Fruit fly (Drosophila melanogaster) whole organism, embryonic: Measurements from ENCODE around the gene Rabex-5.

Source experiments
- Atf3 ChIP-seq: fragments of 200-800 bp; sonication (Bioruptor generic); optimal IDR thresholded peaks from 3 replicates; lab custom pipeline; 2016; ENCODE audit warnings: missing biosample characterization, missing genetic modification characterization
- CG1024 ChIP-seq: fragments of 200-800 bp; sonication (Bioruptor generic); IDR thresholded peaks from 2 replicates; pipeline ENCODE4 v1.3.6; 2022; ENCODE audit warnings: missing biosample characterization, missing genetic modification characterization
- CG11560 ChIP-seq: fragments of 200-800 bp; sonication (Bioruptor generic); IDR thresholded peaks from 3 replicates; pipeline ENCODE4 v1.3.6; 2022; ENCODE audit warnings: missing biosample characterization, missing genetic modification characterization
- CG13287 ChIP-seq: fragments of 200-800 bp; sonication (Bioruptor generic); IDR thresholded peaks from 2 replicates; pipeline ENCODE4 v1.3.6; 2022; ENCODE audit warnings: missing biosample characterization, missing genetic modification characterization; ENCODE audit not compliant: partially characterized antibody
- CG14710 ChIP-seq: fragments of 200-800 bp; sonication (Bioruptor generic); optimal IDR thresholded peaks from 3 replicates; lab custom pipeline; 2019; ENCODE audit warnings: missing biosample characterization, mild to moderate bottlenecking, missing genetic modification characterization, moderate library complexity
- CG16815 ChIP-seq: fragments of 200-800 bp; sonication (Bioruptor generic); optimal IDR thresholded peaks from 3 replicates; lab custom pipeline; 2017; ENCODE audit warnings: missing biosample characterization, mild to moderate bottlenecking, missing genetic modification characterization
- CG18011 ChIP-seq: fragments of 200-800 bp; sonication (Bioruptor generic); optimal IDR thresholded peaks from 2 replicates; lab custom pipeline; 2017; ENCODE audit warnings: missing biosample characterization, missing genetic modification characterization, mild to moderate bottlenecking, moderate library complexity, missing genotype
- CG18262 ChIP-seq: fragments of 200-800 bp; optimal IDR thresholded peaks from 3 replicates; lab custom pipeline; 2019; ENCODE audit warnings: missing biosample characterization, mild to moderate bottlenecking, missing genetic modification characterization, moderate library complexity
- CG3407 ChIP-seq: fragments of 200-800 bp; sonication (Bioruptor generic); optimal IDR thresholded peaks from 2 replicates; lab custom pipeline; 2018; ENCODE audit warnings: missing biosample characterization, mild to moderate bottlenecking, missing genetic modification characterization
- CG3995 ChIP-seq: fragments of 200-800 bp; sonication (Bioruptor generic); optimal IDR thresholded peaks from 3 replicates; lab custom pipeline; 2016; ENCODE audit warnings: missing biosample characterization, missing genetic modification characterization
- CG4404 ChIP-seq: fragments of 200-800 bp; sonication (Bioruptor generic); IDR thresholded peaks from 2 replicates; pipeline ENCODE4 v1.3.6; 2022; ENCODE audit warnings: missing biosample characterization, missing genetic modification characterization
- CG4424 ChIP-seq: fragments of 200-800 bp; sonication (Bioruptor generic); optimal IDR thresholded peaks from 3 replicates; lab custom pipeline; 2016; ENCODE audit warnings: missing biosample characterization, missing genetic modification characterization
- CG4820 ChIP-seq: fragments of 200-800 bp; sonication (Bioruptor generic); optimal IDR thresholded peaks from 3 replicates; lab custom pipeline; 2016; ENCODE audit warnings: missing biosample characterization, missing genetic modification characterization
- CG6683 ChIP-seq: fragments of 200-800 bp; sonication (Bioruptor generic); optimal IDR thresholded peaks from 2 replicates; lab custom pipeline; 2017; ENCODE audit warnings: missing biosample characterization, mild to moderate bottlenecking, missing genetic modification characterization, missing genetic modification reagents
- CG8388 ChIP-seq: fragments of 200-800 bp; sonication (Bioruptor generic); optimal IDR thresholded peaks from 2 replicates; lab custom pipeline; 2019; ENCODE audit warnings: missing biosample characterization, mild to moderate bottlenecking, missing genetic modification characterization, moderate library complexity
- CG9797 ChIP-seq: fragments of 200-800 bp; sonication (Bioruptor generic); optimal IDR thresholded peaks from 3 replicates; lab custom pipeline; 2018; ENCODE audit warnings: missing biosample characterization, mild to moderate bottlenecking, missing genetic modification characterization
- CG9817 ChIP-seq: fragments of 200-800 bp; sonication (Bioruptor generic); optimal IDR thresholded peaks from 2 replicates; lab custom pipeline; 2018; ENCODE audit warnings: missing biosample characterization, mild to moderate bottlenecking, missing genetic modification characterization, moderate library complexity
- Camta ChIP-seq: fragments of 200-800 bp; sonication (Bioruptor generic); optimal IDR thresholded peaks from 2 replicates; lab custom pipeline; 2016; ENCODE audit warnings: missing biosample characterization, missing genetic modification characterization
- Dek ChIP-seq: fragments of 200-800 bp; sonication (Bioruptor generic); optimal IDR thresholded peaks from 3 replicates; lab custom pipeline; 2019; ENCODE audit warnings: missing biosample characterization, mild to moderate bottlenecking, missing genetic modification characterization, moderate library complexity
- Dp ChIP-seq: fragments of 200-800 bp; sonication (Bioruptor generic); optimal IDR thresholded peaks from 2 replicates; lab custom pipeline; 2018; ENCODE audit warnings: missing biosample characterization, mild to moderate bottlenecking, missing genetic modification characterization, moderate library complexity
- Ets97D ChIP-seq: fragments of 200-800 bp; sonication (Bioruptor generic); optimal IDR thresholded peaks from 3 replicates; lab custom pipeline; 2016; ENCODE audit warnings: missing biosample characterization, missing genetic modification characterization
- Gug ChIP-seq: fragments of 200-800 bp; sonication (Bioruptor generic); IDR thresholded peaks from 4 replicates; pipeline ENCODE4 v1.3.6; 2022; ENCODE audit warnings: missing biosample characterization, missing genetic modification characterization
- Hr78 ChIP-seq, 2 experiments: fragments of 200-800 bp in 1 of 2; fragments of >200 bp in 1 of 2; sonication (Bioruptor generic) in 1 of 2; optimal IDR thresholded peaks; 2 replicates each; lab custom pipeline; 2017 to 2019; ENCODE audit warnings: missing biosample characterization in 2 of 2, missing genetic modification characterization in 2 of 2, mild to moderate bottlenecking in 1 of 2, moderate library complexity in 1 of 2
- Jarid2 ChIP-seq: fragments of 200-800 bp; sonication (Bioruptor generic); optimal IDR thresholded peaks from 3 replicates; lab custom pipeline; 2017; ENCODE audit warnings: mild to moderate bottlenecking, missing biosample characterization, missing genetic modification reagents, missing genetic modification characterization
- Mrtf ChIP-seq: fragments of 200-800 bp; sonication (Bioruptor generic); IDR thresholded peaks from 3 replicates; pipeline ENCODE4 v1.3.6; 2022; ENCODE audit warnings: missing biosample characterization, missing genetic modification characterization
- Myb ChIP-seq: fragments of 200-800 bp; sonication (Bioruptor generic); optimal IDR thresholded peaks from 2 replicates; lab custom pipeline; 2016; ENCODE audit warnings: missing biosample characterization, missing genetic modification characterization
- NfI ChIP-seq: fragments of 200-800 bp; sonication (Bioruptor generic); optimal IDR thresholded peaks from 3 replicates; lab custom pipeline; 2018; ENCODE audit warnings: missing biosample characterization, mild to moderate bottlenecking, missing genetic modification characterization, moderate library complexity
- Scr ChIP-seq: fragments of 200-800 bp; sonication (Bioruptor generic); IDR thresholded peaks from 2 replicates; pipeline ENCODE4 v1.3.6; 2022; ENCODE audit warnings: missing biosample characterization, missing genetic modification characterization; ENCODE audit not compliant: partially characterized antibody
- Six4 ChIP-seq: fragments of 200-800 bp; sonication (Bioruptor generic); optimal IDR thresholded peaks from 2 replicates; lab custom pipeline; 2016; ENCODE audit warnings: missing biosample characterization, missing genetic modification characterization
- amos ChIP-seq: fragments of 200-800 bp; sonication (Bioruptor generic); IDR thresholded peaks from 2 replicates; pipeline ENCODE4 v1.3.6; 2022; ENCODE audit warnings: missing biosample characterization, missing genetic modification characterization; ENCODE audit not compliant: partially characterized antibody
- bbx ChIP-seq: fragments of 200-800 bp; sonication (Bioruptor generic); IDR thresholded peaks from 2 replicates; pipeline ENCODE4 v1.3.6; 2022; ENCODE audit warnings: missing biosample characterization, missing genetic modification characterization; ENCODE audit not compliant: partially characterized antibody
- cg ChIP-seq: fragments of 200-800 bp; sonication (Bioruptor generic); optimal IDR thresholded peaks from 3 replicates; lab custom pipeline; 2019; ENCODE audit warnings: missing biosample characterization, mild to moderate bottlenecking, missing genetic modification characterization, moderate library complexity
- chif ChIP-seq, 2 experiments: fragments of 200-800 bp; sonication (Bioruptor generic); optimal IDR thresholded peaks; 3 replicates each; lab custom pipeline; 2016; ENCODE audit warnings: missing biosample characterization in 2 of 2, missing genetic modification characterization in 2 of 2
- chinmo ChIP-seq: fragments of 200-800 bp; sonication (Bioruptor generic); IDR thresholded peaks from 4 replicates; pipeline ENCODE4 v1.3.6; 2022; ENCODE audit warnings: missing biosample characterization, missing genetic modification characterization; ENCODE audit not compliant: partially characterized antibody
- disco-r ChIP-seq: fragments of 200-800 bp; sonication (Bioruptor generic); optimal IDR thresholded peaks from 2 replicates; lab custom pipeline; 2016; ENCODE audit warnings: missing biosample characterization, missing genetic modification characterization
- eve ChIP-seq, 2 experiments: fragments of >200 bp; optimal IDR thresholded peaks; 2 replicates each; lab custom pipeline; 2017; ENCODE audit warnings: missing biosample characterization in 2 of 2, missing genetic modification characterization in 2 of 2
- ind ChIP-seq: fragments of 200-800 bp; sonication (Bioruptor generic); optimal IDR thresholded peaks from 3 replicates; lab custom pipeline; 2016; ENCODE audit warnings: missing biosample characterization, missing genetic modification characterization
- knrl ChIP-seq: fragments of 200-800 bp; sonication (Bioruptor generic); IDR thresholded peaks from 3 replicates; pipeline ENCODE4 v1.3.6; 2022; ENCODE audit warnings: missing biosample characterization, missing genetic modification characterization; ENCODE audit not compliant: partially characterized antibody
- lmd ChIP-seq: fragments of 200-800 bp; sonication (Bioruptor generic); IDR thresholded peaks from 2 replicates; pipeline ENCODE4 v1.3.6; 2022; ENCODE audit warnings: missing biosample characterization, missing genetic modification characterization
- nmo ChIP-seq: fragments of 200-800 bp; sonication (Bioruptor generic); optimal IDR thresholded peaks from 2 replicates; lab custom pipeline; 2018; ENCODE audit warnings: missing biosample characterization, mild to moderate bottlenecking, missing genetic modification characterization, moderate library complexity
- pnt ChIP-seq: fragments of 200-800 bp; sonication (Bioruptor generic); optimal IDR thresholded peaks from 3 replicates; lab custom pipeline; 2016; ENCODE audit warnings: missing biosample characterization, missing genetic modification characterization
- row ChIP-seq: fragments of 200-800 bp; sonication (Bioruptor generic); IDR thresholded peaks from 3 replicates; pipeline ENCODE4 v1.3.6; 2022; ENCODE audit warnings: missing biosample characterization, missing genetic modification characterization
- sc ChIP-seq, 3 experiments: fragments of >200 bp in 2 of 3; fragments of 200-800 bp in 1 of 3; sonication (Bioruptor generic) in 1 of 3; optimal IDR thresholded peaks; 2 replicates in 2 of 3; 3 replicates in 1 of 3; lab custom pipeline; 2017; ENCODE audit warnings: mild to moderate bottlenecking in 1 of 3, missing biosample characterization in 1 of 3, missing genetic modification characterization in 1 of 3, missing genetic modification reagents in 1 of 3
- sob ChIP-seq: fragments of 200-800 bp; sonication (Bioruptor generic); IDR thresholded peaks from 2 replicates; pipeline ENCODE4 v1.3.6; 2022; ENCODE audit warnings: missing biosample characterization, missing genetic modification characterization
- sug ChIP-seq: fragments of 200-800 bp; optimal IDR thresholded peaks from 2 replicates; lab custom pipeline; 2019; ENCODE audit warnings: missing biosample characterization, mild to moderate bottlenecking, missing genetic modification characterization, moderate library complexity
- trh ChIP-seq: fragments of 200-800 bp; sonication (Bioruptor generic); optimal IDR thresholded peaks from 2 replicates; lab custom pipeline; 2016; ENCODE audit warnings: missing biosample characterization, missing genetic modification characterization

The Rabex-5 gene

dm6 chr3L:1313039-1313766 lies 17.5 kb downstream of the Rabex-5 start, which contains the start of the genes sturkopf and Herc4 (continued):
- no peak for TF ChIP-seq CG4404 (GFP tag; lab: Robert Waterston, UW)
- peak; percentile 82 for TF ChIP-seq disco-r (GFP tag; lab: Kevin White, UChicago)
- peak; percentile 69 for TF ChIP-seq Mrtf (GFP tag; lab: Robert Waterston, UW)
- peak; percentile 67 for TF ChIP-seq CG16815 (GFP tag; lab: Kevin White, UChicago)
- TF ChIP-seq CG14710 (tag; lab: Kevin White, UChicago) = peak; percentile 76
- 0 out of 2 replicates have a peak, but pooled peaks have one; percentile 7 for TF ChIP-seq CG1024
- peak; percentile 83 for TF ChIP-seq Myb (GFP tag; lab: Kevin White, UChicago)
- no peak for TF ChIP-seq cg (GFP tag; lab: Kevin White, UChicago)
- no peak for TF ChIP-seq eve (GFP tag; optimal IDR thresholded peaks at IDR 0.05; lab: Kevin White, UChicago)
- peak; percentile 8 for TF ChIP-seq Six4
- TF ChIP-seq trh (GFP tag; lab: Kevin White, UChicago) = peak; percentile 48
- no peak for TF ChIP-seq Jarid2 (GFP tag; lab: Kevin White, UChicago)
- peak; percentile 62; the same call in 3 of the 4 replicates for TF ChIP-seq Gug (GFP tag; lab: Robert Waterston, UW)
- peak; percentile 64 to 77 for TF ChIP-seq chif (GFP tag; optimal IDR thresholded peaks at IDR 0.05; lab: Kevin White, UChicago)
- peak; percentile 62 for TF ChIP-seq ind (GFP tag; lab: Kevin White, UChicago)
- peak; percentile 54 for TF ChIP-seq sob (GFP tag; lab: Robert Waterston, UW)
- no peak for TF ChIP-seq knrl (GFP tag; lab: Robert Waterston, UW)
- peak; percentile 78 for TF ChIP-seq nmo
- peak; percentile 57 for TF ChIP-seq CG18011 (GFP tag; lab: Kevin White, UChicago)
- TF ChIP-seq Ets97D (GFP tag; lab: Kevin White, UChicago) = peak; percentile 94
- TF ChIP-seq CG4820 (GFP tag; lab: Kevin White, UChicago) = peak; percentile 42
- TF ChIP-seq CG8388 (GFP tag; lab: Kevin White, UChicago) = peak; percentile 66
- TF ChIP-seq sc (optimal IDR thresholded peaks at IDR 0.05; lab: Kevin White, UChicago) = no peak
- TF ChIP-seq sc (GFP tag; optimal IDR thresholded peaks at IDR 0.05; lab: Kevin White, UChicago) = peak; percentile 64
- peak; percentile 50 for TF ChIP-seq Atf3 (GFP tag; lab: Kevin White, UChicago)
- TF ChIP-seq lmd (GFP tag; lab: Robert Waterston, UW) = peak; percentile 65; the same call in 1 of the 2 replicates
- TF ChIP-seq, all 482 proteins: peak for 301

dm6 chr3L:1318241-1318640 lies 22.5 kb downstream of the Rabex-5 start, which contains the start of gene Myo61F:
TSS of gene Myo61F (plus strand) at chr3L:1318480.
- no peak for TF ChIP-seq Dek (tag; lab: Kevin White, UChicago)
- TF ChIP-seq amos (GFP tag; lab: Robert Waterston, UW) = peak; percentile 30; the same call in 1 of the 2 replicates
- peak in 1 of 2 experiments; percentile 38 for TF ChIP-seq Hr78 (GFP tag; optimal IDR thresholded peaks at IDR 0.05; lab: Kevin White, UChicago)
- TF ChIP-seq CG9817 = no peak
- no peak for TF ChIP-seq ind (GFP tag; lab: Kevin White, UChicago)
- TF ChIP-seq CG18262 (tag; lab: Kevin White, UChicago) = no peak
- peak; percentile 86 for TF ChIP-seq Dp (GFP tag; lab: Kevin White, UChicago)
- TF ChIP-seq chinmo (GFP tag; lab: Robert Waterston, UW) = peak; percentile 51; the same call in 1 of the 4 replicates
- peak; percentile 54 for TF ChIP-seq Scr
- peak; percentile 77 for TF ChIP-seq CG13287 (GFP tag; lab: Robert Waterston, UW)
- TF ChIP-seq CG9797 = no peak
- TF ChIP-seq NfI = no peak
- TF ChIP-seq pnt (GFP tag; lab: Kevin White, UChicago) = no peak
- TF ChIP-seq Camta (GFP tag; lab: Kevin White, UChicago) = no peak
- no peak for TF ChIP-seq CG4424 (GFP tag; lab: Kevin White, UChicago)
- no peak for TF ChIP-seq CG11560
- TF ChIP-seq CG3407 = no peak
- TF ChIP-seq knrl (GFP tag; lab: Robert Waterston, UW) = 0 out of 3 replicates have a peak, but pooled peaks have one; percentile 23
- no peak for TF ChIP-seq CG6683
- peak; percentile 16; the same call in 1 of the 3 replicates for TF ChIP-seq row (GFP tag; lab: Robert Waterston, UW)
- TF ChIP-seq sug (tag; lab: Kevin White, UChicago) = no peak
- peak; percentile 64; the same call in 1 of the 2 replicates for TF ChIP-seq bbx
- TF ChIP-seq Jarid2 (GFP tag; lab: Kevin White, UChicago) = peak; percentile 50
- TF ChIP-seq CG3995 (GFP tag; lab: Kevin White, UChicago) = peak; percentile 87
